Fruit fly (Drosophila melanogaster) whole organism, embryonic: ENCODE results near the gene BTBD9.

Experiments used
- Bteb2 ChIP-seq: fragments of 200-800 bp; sonication (Bioruptor generic); optimal IDR thresholded peaks from 2 replicates; lab custom pipeline; 2016; ENCODE audit warnings: missing biosample characterization, missing genetic modification characterization
- Camta ChIP-seq: fragments of 200-800 bp; sonication (Bioruptor generic); optimal IDR thresholded peaks from 2 replicates; lab custom pipeline; 2016; ENCODE audit warnings: missing biosample characterization, missing genetic modification characterization
- Hmx ChIP-seq: fragments of 200-800 bp; sonication (Bioruptor generic); optimal IDR thresholded peaks from 2 replicates; lab custom pipeline; 2016; ENCODE audit warnings: missing biosample characterization, missing genetic modification characterization
- Side ChIP-seq: fragments of 200-800 bp; sonication (Bioruptor generic); optimal IDR thresholded peaks from 2 replicates; lab custom pipeline; 2016; ENCODE audit warnings: missing biosample characterization, missing genetic modification characterization

DNA sequence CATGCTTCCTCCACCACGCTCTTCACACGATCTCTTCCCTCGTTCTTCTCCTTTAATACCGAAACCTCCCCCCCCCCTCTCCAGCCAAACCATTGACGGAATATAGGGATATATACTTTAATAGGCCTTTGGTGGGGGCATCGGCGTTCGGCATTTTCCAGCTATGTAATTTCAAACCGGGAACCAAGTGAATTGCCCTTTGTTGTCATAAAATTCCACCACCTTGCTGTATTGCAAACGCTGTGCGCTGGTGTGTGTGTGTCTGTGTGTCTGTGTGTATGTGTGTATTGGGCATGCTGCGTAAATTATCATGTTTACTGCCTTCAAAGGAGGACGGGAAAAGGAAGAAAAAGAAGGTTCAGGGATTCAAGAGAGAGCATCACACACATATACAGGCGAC lies 37.0 kb upstream of the BTBD9 start:
- TF ChIP-seq Camta (GFP tag; lab: Kevin White, UChicago) = no peak
- no peak for TF ChIP-seq Hmx (GFP tag; lab: Kevin White, UChicago)
- TF ChIP-seq Bteb2 (GFP tag; lab: Kevin White, UChicago) = no peak
- no peak for TF ChIP-seq Side (GFP tag; lab: Kevin White, UChicago)
